Worm (Caenorhabditis elegans) whole organism, late embryonic: Measurements from ENCODE around the gene sri-20.

ENCODE experiments used
- Y22D7AL.16 ChIP-seq: sonication (generic microtip); optimal IDR thresholded peaks from 2 replicates; lab custom pipeline; 2016; ENCODE audit warnings: missing genetic modification characterization, missing compliant biosample characterization
- ceh-31 ChIP-seq: sonication (generic microtip); optimal IDR thresholded peaks from 2 replicates; lab custom pipeline; 2016; ENCODE audit warnings: missing genetic modification characterization, missing compliant biosample characterization
- ceh-45 ChIP-seq: fragments of 200-800 bp; sonication (Bioruptor generic); IDR thresholded peaks from 2 replicates; pipeline ENCODE4 v1.3.6; 2022; ENCODE audit warnings: missing genetic modification reagents, missing genetic modification characterization, missing compliant biosample characterization
- ceh-48 ChIP-seq: sonication (generic microtip); optimal IDR thresholded peaks from 2 replicates; lab custom pipeline; 2016; ENCODE audit warnings: missing genetic modification characterization, inconsistent platforms, missing compliant biosample characterization
- fkh-10 ChIP-seq: fragments of 150-350 bp; optimal IDR thresholded peaks from 2 replicates; lab custom pipeline; 2014; ENCODE audit warnings: missing biosample characterization, missing genetic modification reagents, missing genetic modification characterization
- nfya-1 ChIP-seq: sonication (generic microtip); optimal IDR thresholded peaks from 2 replicates; lab custom pipeline; 2017; ENCODE audit warnings: missing genetic modification characterization, mild to moderate bottlenecking, missing compliant biosample characterization, antibody characterized with exemption, moderate library complexity
- nhr-11 ChIP-seq: fragments of 150-350 bp; optimal IDR thresholded peaks from 2 replicates; lab custom pipeline; 2014; ENCODE audit warnings: missing biosample characterization, missing genetic modification characterization
- pag-3 ChIP-seq: sonication (generic microtip); optimal IDR thresholded peaks from 2 replicates; lab custom pipeline; 2016; ENCODE audit warnings: missing compliant biosample characterization, missing genetic modification characterization, borderline replicate concordance
- pha-4 ChIP-seq: fragments of 150-350 bp; optimal IDR thresholded peaks from 2 replicates; lab custom pipeline; 2018; ENCODE audit warnings: missing biosample characterization, missing genetic modification reagents, missing genetic modification characterization
- rnt-1 ChIP-seq: sonication (generic microtip); optimal IDR thresholded peaks from 2 replicates; lab custom pipeline; 2016; ENCODE audit warnings: missing genetic modification characterization, missing compliant biosample characterization

DNA sequence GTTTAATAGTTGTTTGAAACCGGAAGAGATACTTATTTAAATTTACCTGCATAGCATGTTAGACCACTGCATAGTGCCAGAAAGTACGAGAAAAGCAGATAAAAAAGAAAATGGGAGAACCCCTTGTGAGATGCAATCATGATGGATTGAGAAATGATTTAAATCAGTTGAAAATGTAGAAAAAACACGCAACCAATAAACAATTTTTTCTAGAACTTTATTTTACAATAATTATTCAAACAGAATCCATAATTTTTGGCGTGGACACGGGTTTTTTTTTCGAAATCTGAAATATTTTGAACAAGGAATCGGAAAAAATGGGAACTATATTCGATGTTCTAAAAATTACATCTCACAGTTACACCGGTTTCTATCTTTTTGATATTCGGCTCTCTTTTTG, 10.9 kb downstream of the sri-20 start, which contains the start of gene AC3.12:
- TF ChIP-seq ceh-45 (GFP tag; lab: Robert Waterston, UW) (no peak), pha-4 (tag; lab: Kevin White, UChicago) (no peak), rnt-1 (tag; lab: Kevin White, UChicago) (no peak), Y22D7AL.16 (tag; lab: Kevin White, UChicago) (no peak), pag-3 (tag; lab: Kevin White, UChicago) (no peak), nfya-1 (no peak), ceh-31 (tag; lab: Kevin White, UChicago) (no peak), nhr-11 (tag; lab: Kevin White, UChicago) (no peak), fkh-10 (no peak), ceh-48 (tag; lab: Kevin White, UChicago) (no peak)
